Worm (Caenorhabditis elegans) whole organism, L4 larva: ENCODE data around the gene Y49G5A.1.

Experiments used
- F10B5.3 ChIP-seq: sonication (generic microtip); optimal IDR thresholded peaks from 2 replicates; lab custom pipeline; 2016; ENCODE audit warnings: mild to moderate bottlenecking, missing genetic modification characterization, missing compliant biosample characterization
- Y105C5A.15 ChIP-seq: fragments of 200-800 bp; sonication (Bioruptor generic); IDR thresholded peaks from 2 replicates; pipeline ENCODE4 v1.3.6; 2022; ENCODE audit warnings: missing genetic modification characterization, missing compliant biosample characterization
- Y5F2A.4 ChIP-seq: fragments of 200-800 bp; sonication (Bioruptor generic); optimal IDR thresholded peaks from 2 replicates; lab custom pipeline; 2018; ENCODE audit warnings: mild to moderate bottlenecking, missing genetic modification characterization, missing compliant biosample characterization
- aha-1 ChIP-seq: fragments of 150-350 bp; peaks from one replicate; lab custom pipeline; 2014; ENCODE audit warnings: missing biosample characterization, missing genetic modification characterization
- attf-4 ChIP-seq: sonication (generic microtip); optimal IDR thresholded peaks from 3 replicates; lab custom pipeline; 2017; ENCODE audit warnings: missing biosample characterization, missing genetic modification characterization
- ceh-32 ChIP-seq: sonication (generic microtip); optimal IDR thresholded peaks from 2 replicates; lab custom pipeline; 2016; ENCODE audit warnings: mild to moderate bottlenecking, missing genetic modification characterization, missing compliant biosample characterization; ENCODE audit not compliant: poor library complexity
- ceh-62 ChIP-seq: sonication (generic microtip); optimal IDR thresholded peaks from 2 replicates; lab custom pipeline; 2017; ENCODE audit warnings: missing biosample characterization, missing genetic modification characterization
- ces-1 ChIP-seq: fragments of 150-350 bp; sonication (generic microtip); optimal IDR thresholded peaks from 4 replicates; lab custom pipeline; 2014; ENCODE audit warnings: missing biosample characterization, missing genetic modification reagents, missing genetic modification characterization
- daf-16 ChIP-seq, 3 experiments: sonication (generic microtip); optimal IDR thresholded peaks; 2 replicates each; lab custom pipeline; 2016 to 2017; ENCODE audit warnings: missing genetic modification characterization in 3 of 3, missing genetic modification reagents in 3 of 3, mild to moderate bottlenecking in 2 of 3, missing compliant biosample characterization in 2 of 3, missing biosample characterization in 1 of 3, moderate library complexity in 1 of 3
- daf-8 ChIP-seq: fragments of 200-800 bp; sonication (Bioruptor generic); IDR thresholded peaks from 2 replicates; pipeline ENCODE4 v1.3.6; 2022; ENCODE audit warnings: missing genetic modification characterization, missing compliant biosample characterization
- dmd-8 ChIP-seq: fragments of 200-800 bp; sonication (Bioruptor generic); IDR thresholded peaks from 2 replicates; pipeline ENCODE4 v1.3.6; 2022; ENCODE audit warnings: missing genetic modification characterization, missing compliant biosample characterization
- duxl-1 ChIP-seq: sonication (generic microtip); optimal IDR thresholded peaks from 2 replicates; lab custom pipeline; 2016; ENCODE audit warnings: mild to moderate bottlenecking, missing genetic modification characterization, moderate library complexity, missing compliant biosample characterization; ENCODE audit not compliant: poor library complexity
- gei-8 ChIP-seq: fragments of 200-800 bp; sonication (Bioruptor generic); optimal IDR thresholded peaks from 2 replicates; lab custom pipeline; 2018; ENCODE audit warnings: mild to moderate bottlenecking, missing genetic modification characterization, missing compliant biosample characterization
- hif-1 ChIP-seq, 2 experiments: sonication (generic microtip); optimal IDR thresholded peaks; 2 replicates each; lab custom pipeline; 2016 to 2017; ENCODE audit warnings: missing compliant biosample characterization in 2 of 2, missing genetic modification characterization in 2 of 2, missing genetic modification reagents in 2 of 2, missing genotype in 2 of 2, mild to moderate bottlenecking in 1 of 2
- hlh-11 ChIP-seq: fragments of 200-800 bp; sonication (Bioruptor generic); optimal IDR thresholded peaks from 2 replicates; lab custom pipeline; 2018; ENCODE audit warnings: mild to moderate bottlenecking, missing genetic modification characterization, missing compliant biosample characterization
- hlh-30 ChIP-seq: sonication (generic microtip); optimal IDR thresholded peaks from 2 replicates; lab custom pipeline; 2017; ENCODE audit warnings: antibody characterized with exemption, mild to moderate bottlenecking, missing genetic modification characterization, missing compliant biosample characterization; ENCODE audit not compliant: insufficient read depth
- hmg-1.1 ChIP-seq: fragments of 200-800 bp; sonication (Bioruptor generic); IDR thresholded peaks from 2 replicates; pipeline ENCODE4 v1.3.6; 2022; ENCODE audit warnings: missing genetic modification reagents, missing genetic modification characterization, missing compliant biosample characterization
- lin-1 ChIP-seq: fragments of 200-800 bp; sonication (Bioruptor generic); IDR thresholded peaks from 2 replicates; pipeline ENCODE4 v1.3.6; 2022; ENCODE audit warnings: missing genetic modification reagents, missing genetic modification characterization, missing compliant biosample characterization
- lin-39 ChIP-seq: fragments of 150-350 bp; optimal IDR thresholded peaks from 2 replicates; lab custom pipeline; 2014; ENCODE audit warnings: missing biosample characterization, missing genetic modification reagents, missing genetic modification characterization
- lir-3 ChIP-seq: sonication (generic microtip); optimal IDR thresholded peaks from 2 replicates; lab custom pipeline; 2016; ENCODE audit warnings: mild to moderate bottlenecking, missing genetic modification characterization, missing compliant biosample characterization
- madf-5 ChIP-seq, 2 experiments: fragments of 200-800 bp; sonication (Bioruptor generic); IDR thresholded peaks; 2 replicates each; pipeline ENCODE4 v1.3.6; 2022; ENCODE audit warnings: missing compliant biosample characterization in 2 of 2, missing genetic modification characterization in 2 of 2
- mdt-29 ChIP-seq: fragments of 200-800 bp; sonication (Bioruptor generic); IDR thresholded peaks from 2 replicates; pipeline ENCODE4 v1.3.6; 2022; ENCODE audit warnings: missing genetic modification reagents, missing genetic modification characterization, missing compliant biosample characterization
- mep-1 ChIP-seq: fragments of 150-350 bp; sonication (generic microtip); optimal IDR thresholded peaks from 3 replicates; lab custom pipeline; 2014; ENCODE audit warnings: missing biosample characterization, missing genetic modification characterization
- mxl-3 ChIP-seq: fragments of 200-800 bp; sonication (Bioruptor generic); optimal IDR thresholded peaks from 2 replicates; lab custom pipeline; 2018; ENCODE audit warnings: mild to moderate bottlenecking, missing genetic modification characterization, missing compliant biosample characterization
- nhr-11 ChIP-seq: fragments of 150-350 bp; optimal IDR thresholded peaks from 2 replicates; lab custom pipeline; 2014; ENCODE audit warnings: missing biosample characterization, missing genetic modification characterization
- nhr-25 ChIP-seq: sonication (generic microtip); optimal IDR thresholded peaks from 2 replicates; lab custom pipeline; 2017; ENCODE audit warnings: missing genetic modification characterization, mild to moderate bottlenecking, missing compliant biosample characterization, antibody characterized with exemption, moderate library complexity, borderline replicate concordance; ENCODE audit not compliant: insufficient read depth
- nhr-42 ChIP-seq: fragments of 200-800 bp; sonication (Bioruptor generic); IDR thresholded peaks from 2 replicates; pipeline ENCODE4 v1.3.6; 2022; ENCODE audit warnings: missing genetic modification characterization, missing compliant biosample characterization
- nhr-77 ChIP-seq: fragments of 150-350 bp; optimal IDR thresholded peaks from 2 replicates; lab custom pipeline; 2014; ENCODE audit warnings: missing biosample characterization, missing genetic modification characterization
- pqm-1 ChIP-seq: sonication (generic microtip); optimal IDR thresholded peaks from 2 replicates; lab custom pipeline; 2017; ENCODE audit warnings: missing biosample characterization, missing genetic modification characterization
- rbr-2 ChIP-seq: sonication (generic microtip); optimal IDR thresholded peaks from 2 replicates; lab custom pipeline; 2016; ENCODE audit warnings: missing genotype, missing genetic modification characterization, missing compliant biosample characterization
- sdz-12 ChIP-seq: fragments of 200-800 bp; sonication (Bioruptor generic); optimal IDR thresholded peaks from 2 replicates; lab custom pipeline; 2018; ENCODE audit warnings: mild to moderate bottlenecking, missing genetic modification characterization, missing compliant biosample characterization
- skn-1 ChIP-seq: fragments of 150-350 bp; optimal IDR thresholded peaks from 2 replicates; lab custom pipeline; 2014; ENCODE audit warnings: missing biosample characterization, missing genetic modification characterization
- spr-1 ChIP-seq: sonication (generic microtip); optimal IDR thresholded peaks from 2 replicates; lab custom pipeline; 2016; ENCODE audit warnings: mild to moderate bottlenecking, missing genetic modification characterization, missing compliant biosample characterization
- tra-1 ChIP-seq: fragments of 200-800 bp; sonication (Bioruptor generic); IDR thresholded peaks from 2 replicates; pipeline ENCODE4 v1.3.6; 2022; ENCODE audit warnings: missing genetic modification reagents, missing genetic modification characterization, missing compliant biosample characterization
- unc-62 ChIP-seq, 3 experiments: fragments of 150-350 bp in 1 of 3; sonication (generic microtip); optimal IDR thresholded peaks in 2 of 3; peaks in 1 of 3; 1 replicate in 1 of 3; 2 replicates in 2 of 3; lab custom pipeline; 2014 to 2017; ENCODE audit warnings: missing biosample characterization in 3 of 3, missing genetic modification characterization in 3 of 3, missing genetic modification reagents in 3 of 3, missing genotype in 1 of 3
- ztf-11 ChIP-seq: fragments of 150-350 bp; optimal IDR thresholded peaks from 2 replicates; lab custom pipeline; 2014; ENCODE audit warnings: missing biosample characterization, missing genetic modification characterization

Y49G5A.1 gene

DNA sequence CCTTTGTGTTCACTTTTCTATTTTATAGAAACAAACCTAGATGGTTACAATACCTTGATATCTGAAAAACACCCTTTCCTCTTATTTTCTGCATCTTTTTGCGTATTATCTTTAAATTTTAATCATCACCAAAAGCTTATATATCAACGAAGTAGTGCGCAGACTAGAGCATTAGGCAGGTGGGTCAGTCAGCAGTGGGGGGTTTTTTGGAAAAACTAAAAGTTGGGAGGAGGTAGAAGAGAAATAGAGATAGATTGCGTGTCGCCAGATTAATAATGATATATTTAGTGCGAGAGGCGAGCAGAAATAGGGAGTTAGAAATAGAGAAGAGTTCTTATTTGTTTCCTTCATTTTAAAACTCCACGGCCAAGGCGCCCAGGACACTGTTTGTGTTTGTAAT lies 14.1 kb upstream of the Y49G5A.1 start:
- TF ChIP-seq aha-1 (tag; lab: Kevin White, UChicago) = peak; percentile 73
- no peak for TF ChIP-seq daf-8 (GFP tag; lab: Robert Waterston, UW)
- no peak for TF ChIP-seq ztf-11 (tag; lab: Kevin White, UChicago)

DNA sequence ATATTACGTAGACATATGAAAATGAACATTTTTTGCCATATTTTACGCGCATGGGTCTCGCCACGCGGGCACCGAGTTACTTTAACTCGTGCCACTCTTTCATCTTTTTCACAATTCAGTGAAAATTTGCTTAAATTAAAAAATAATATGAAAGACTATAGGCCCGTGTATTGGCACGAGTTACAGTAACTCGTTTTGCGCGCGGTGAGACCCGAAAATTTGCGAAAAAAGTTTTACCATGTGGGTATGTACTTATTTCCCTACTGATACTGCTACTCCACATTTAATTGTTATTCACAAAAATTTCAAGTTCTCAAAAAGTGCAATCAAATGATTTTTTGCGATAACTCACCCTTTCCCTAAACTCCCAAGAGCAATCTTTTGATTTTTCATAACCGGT lies 10.6 kb upstream of the Y49G5A.1 start:
- TF ChIP-seq rbr-2 (tag; lab: Kevin White, UChicago) = no peak
- TF ChIP-seq unc-62 (GFP tag; optimal IDR thresholded peaks at IDR 0.05 in 1 of 2; lab: Kevin White, UChicago) = peak in 1 of 2 experiments; percentile 98
- no peak for TF ChIP-seq unc-62 (tag; optimal IDR thresholded peaks at IDR 0.05; lab: Kevin White, UChicago)

DNA sequence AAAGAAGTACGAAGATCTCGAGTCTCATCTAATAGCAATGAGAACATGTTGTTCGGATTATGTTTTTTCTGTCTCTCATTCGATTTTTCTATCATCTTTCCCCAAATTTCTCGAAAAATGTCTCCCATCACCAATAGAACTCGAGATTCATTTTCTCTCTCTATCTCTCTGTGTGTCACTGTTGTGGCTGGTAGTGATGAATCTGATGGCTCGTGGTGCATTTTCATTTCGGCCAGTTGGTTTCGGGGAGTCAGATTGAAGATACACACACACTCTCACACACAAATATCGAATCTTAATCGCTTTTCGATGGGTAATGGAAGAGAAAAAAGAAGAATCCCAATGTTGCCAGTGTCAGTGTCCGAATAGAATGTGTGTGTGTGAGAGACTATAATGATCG lies 8.8 kb upstream of the Y49G5A.1 start:
- TF ChIP-seq hif-1 (tag; optimal IDR thresholded peaks at IDR 0.05; lab: Kevin White, UChicago) (peak in 1 of 2 experiments; percentile 44), Y105C5A.15 (GFP tag; lab: Robert Waterston, UW) (no peak), attf-4 (tag; lab: Kevin White, UChicago) (no peak), aha-1 (tag; lab: Kevin White, UChicago) (peak; percentile 79), lin-1 (GFP tag; lab: Robert Waterston, UW) (no peak), F10B5.3 (tag; lab: Kevin White, UChicago) (no peak), nhr-11 (peak; percentile 72), hlh-30 (tag; lab: Kevin White, UChicago) (peak; percentile 24), daf-16 (GFP tag; optimal IDR thresholded peaks at IDR 0.05; lab: Kevin White, UChicago) (peak in 1 of 2 experiments; percentile 67), daf-16 (tag; optimal IDR thresholded peaks at IDR 0.05; lab: Kevin White, UChicago) (no peak), hlh-11 (tag; lab: Kevin White, UChicago) (peak; percentile 48), tra-1 (GFP tag; lab: Robert Waterston, UW) (no peak)
- TF ChIP-seq, all 104 proteins: peak for 6

DNA sequence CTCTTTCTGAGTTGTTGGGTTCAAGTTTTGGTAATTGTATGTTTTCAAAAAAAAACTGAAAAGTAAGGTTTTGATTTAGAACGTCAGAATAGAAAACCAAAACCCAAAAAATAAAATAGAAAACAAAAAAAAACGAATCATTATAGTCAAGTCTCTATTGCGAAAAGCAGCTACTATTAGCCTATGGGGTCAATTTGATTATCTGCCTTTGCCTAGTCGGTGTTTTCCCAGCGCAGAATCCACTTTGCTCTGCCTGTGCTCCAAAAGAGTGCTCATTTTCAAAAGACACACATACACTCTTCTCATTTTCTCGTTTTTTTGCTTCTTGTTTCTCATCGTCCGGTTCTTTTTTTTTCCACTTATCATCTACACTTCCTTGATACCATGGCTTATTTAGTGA lies 1.5 kb upstream of the Y49G5A.1 start:
- TF ChIP-seq mxl-3 (GFP tag; lab: Kevin White, UChicago) (no peak), nhr-25 (tag; lab: Kevin White, UChicago) (no peak), ceh-62 (tag; lab: Kevin White, UChicago) (no peak), dmd-8 (no peak), ces-1 (GFP tag; lab: Kevin White, UChicago) (no peak)

DNA sequence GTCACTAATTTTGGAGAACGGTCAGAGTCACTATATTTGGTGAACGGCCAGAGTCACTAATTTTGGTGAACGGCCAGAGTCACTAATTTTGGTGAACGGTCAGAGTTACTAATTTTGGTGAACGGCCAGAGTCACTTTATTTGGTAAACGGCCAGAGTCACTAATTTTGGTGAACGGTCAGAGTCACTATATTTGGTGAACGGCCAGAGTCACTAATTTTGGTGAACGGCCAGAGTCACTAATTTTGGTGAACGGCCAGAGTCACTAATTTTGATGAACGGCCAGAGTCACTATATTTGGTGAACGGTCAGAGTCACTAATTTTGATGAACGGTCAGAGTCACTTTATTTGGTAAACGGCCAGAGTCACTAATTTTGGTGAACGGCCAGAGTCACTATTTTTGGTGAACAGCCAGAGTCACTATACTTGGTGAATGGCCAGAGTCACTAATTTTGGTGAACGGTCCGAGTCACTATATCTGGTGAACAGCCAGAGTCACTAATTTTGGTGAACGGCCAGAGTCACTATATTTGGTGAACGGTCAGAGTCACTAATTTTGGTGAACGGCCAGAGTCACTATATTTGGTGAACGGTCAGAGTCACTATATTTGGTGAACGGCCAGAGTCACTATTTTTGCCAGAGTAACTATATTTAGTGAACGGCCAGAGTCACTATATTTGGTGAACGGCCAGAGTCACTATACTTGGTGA lies 2.7 kb downstream of the Y49G5A.1 start:
- peak; percentile 10 for TF ChIP-seq hlh-11 (tag; lab: Kevin White, UChicago)
- TF ChIP-seq lir-3 (tag; lab: Kevin White, UChicago) = peak; percentile 4
- TF ChIP-seq mxl-3 (GFP tag; lab: Kevin White, UChicago) = peak; percentile 17
- peak; percentile 13 for TF ChIP-seq gei-8

DNA sequence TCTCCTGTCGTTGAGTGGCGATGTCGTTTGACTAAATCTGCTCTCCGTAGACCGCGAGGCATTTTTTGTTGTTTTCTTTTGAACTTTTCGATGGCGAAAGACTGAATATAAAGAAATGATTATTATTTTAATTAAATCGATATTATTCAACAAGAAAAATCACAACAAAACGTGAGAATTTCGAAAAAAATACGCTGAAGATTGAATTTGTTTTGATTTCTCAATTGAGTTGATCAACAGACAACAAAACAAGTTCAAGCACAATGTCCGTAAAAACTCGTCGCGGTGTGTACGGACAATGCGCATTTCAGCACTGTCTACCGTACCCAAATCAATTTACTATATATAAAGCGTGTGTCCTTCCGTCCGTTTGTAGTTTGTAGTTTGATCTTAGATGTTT lies 9.2 kb downstream of the Y49G5A.1 start, which contains the start of gene B0238.9:
Gene B0238.9 (minus strand): TSS at position 101 of the 400 bp plus-strand sequence.
- TF ChIP-seq nhr-42 (GFP tag; lab: Robert Waterston, UW) = no peak
- TF ChIP-seq Y5F2A.4 (GFP tag; lab: Kevin White, UChicago) = no peak
- no peak for TF ChIP-seq pqm-1
- no peak for TF ChIP-seq duxl-1
- TF ChIP-seq madf-5 (GFP tag; IDR thresholded peaks at IDR 0.05; lab: Robert Waterston, UW) = no peak
- TF ChIP-seq mep-1 (tag; lab: Kevin White, UChicago) = no peak
- no peak for TF ChIP-seq ceh-32 (tag; lab: Kevin White, UChicago)
- TF ChIP-seq sdz-12 (GFP tag; lab: Kevin White, UChicago) = no peak
- TF ChIP-seq hmg-1.1 (GFP tag; lab: Robert Waterston, UW) = no peak
- TF ChIP-seq Y105C5A.15 (GFP tag; lab: Robert Waterston, UW) = no peak
- TF ChIP-seq lin-39 (tag; lab: Kevin White, UChicago) = no peak
- no peak for TF ChIP-seq daf-8 (GFP tag; lab: Robert Waterston, UW)
- no peak for TF ChIP-seq nhr-25 (tag; lab: Kevin White, UChicago)
- no peak for TF ChIP-seq mdt-29
- TF ChIP-seq nhr-77 (tag; lab: Kevin White, UChicago) = no peak
- TF ChIP-seq spr-1 (tag; lab: Kevin White, UChicago) = no peak
- TF ChIP-seq skn-1 (tag; lab: Kevin White, UChicago) = no peak
- no peak for TF ChIP-seq unc-62 (GFP tag; optimal IDR thresholded peaks at IDR 0.05 in 1 of 2; lab: Kevin White, UChicago)
- no peak for TF ChIP-seq unc-62 (tag; optimal IDR thresholded peaks at IDR 0.05; lab: Kevin White, UChicago)
